Worm (Caenorhabditis elegans) whole organism, L2 larva: ENCODE data around the gene ZK829.3.
A peak's percentile ranks its signal among the peaks of the same experiment; 100 is the strongest.

Source experiments
- C34F6.9 ChIP-seq: fragments of 150-350 bp; optimal IDR thresholded peaks from 2 replicates; lab custom pipeline; 2014; ENCODE audit warnings: missing biosample characterization, missing genetic modification characterization
- F13H6.1 ChIP-seq: sonication (generic microtip); optimal IDR thresholded peaks from 2 replicates; lab custom pipeline; 2016; ENCODE audit warnings: missing genetic modification characterization, missing compliant biosample characterization
- R02D3.7 ChIP-seq: fragments of 150-350 bp; optimal IDR thresholded peaks from 2 replicates; lab custom pipeline; 2014; ENCODE audit warnings: missing biosample characterization, missing genetic modification characterization
- Y55F3AM.14 ChIP-seq: fragments of 200-800 bp; sonication (Bioruptor generic); optimal IDR thresholded peaks from 2 replicates; lab custom pipeline; 2018; ENCODE audit warnings: mild to moderate bottlenecking, missing genetic modification characterization, missing compliant biosample characterization
- ZK546.5 ChIP-seq: sonication (generic microtip); optimal IDR thresholded peaks from 2 replicates; lab custom pipeline; 2017; ENCODE audit warnings: missing biosample characterization, missing genetic modification characterization
- alr-1 ChIP-seq: fragments of 150-350 bp; optimal IDR thresholded peaks from 2 replicates; lab custom pipeline; 2014; ENCODE audit warnings: missing biosample characterization, missing genetic modification characterization
- aly-2 ChIP-seq: fragments of 150-350 bp; optimal IDR thresholded peaks from 2 replicates; lab custom pipeline; 2014; ENCODE audit warnings: missing biosample characterization, missing genetic modification characterization
- blmp-1 ChIP-seq: sonication (generic microtip); optimal IDR thresholded peaks from 2 replicates; lab custom pipeline; 2017; ENCODE audit warnings: missing genetic modification characterization, mild to moderate bottlenecking, missing compliant biosample characterization, antibody characterized with exemption, moderate library complexity; ENCODE audit not compliant: insufficient read depth
- ceh-16 ChIP-seq: fragments of 150-350 bp; optimal IDR thresholded peaks from 2 replicates; lab custom pipeline; 2014; ENCODE audit warnings: missing biosample characterization, missing genetic modification characterization
- crh-2 ChIP-seq: sonication (generic microtip); optimal IDR thresholded peaks from 2 replicates; lab custom pipeline; 2017; ENCODE audit warnings: missing biosample characterization, missing genetic modification characterization
- egl-27 ChIP-seq: sonication (generic microtip); optimal IDR thresholded peaks from 3 replicates; lab custom pipeline; 2017; ENCODE audit warnings: missing biosample characterization, missing genetic modification reagents, missing genetic modification characterization
- elt-1 ChIP-seq: fragments of 150-350 bp; optimal IDR thresholded peaks from 2 replicates; lab custom pipeline; 2014; ENCODE audit warnings: missing biosample characterization, missing genetic modification characterization
- fos-1 ChIP-seq: fragments of 150-350 bp; optimal IDR thresholded peaks from 2 replicates; lab custom pipeline; 2014; ENCODE audit warnings: missing biosample characterization, missing genetic modification characterization
- gmeb-1 ChIP-seq: fragments of 150-350 bp; optimal IDR thresholded peaks from 2 replicates; lab custom pipeline; 2014; ENCODE audit warnings: missing biosample characterization, missing genetic modification characterization
- lin-39 ChIP-seq: fragments of 150-350 bp; optimal IDR thresholded peaks from 2 replicates; lab custom pipeline; 2014; ENCODE audit warnings: missing biosample characterization, missing genetic modification reagents, missing genetic modification characterization
- lsy-2 ChIP-seq, 2 experiments: fragments of 150-350 bp in 1 of 2; sonication (generic microtip) in 1 of 2; optimal IDR thresholded peaks; 2 replicates each; lab custom pipeline; 2014 to 2017; ENCODE audit warnings: missing biosample characterization in 2 of 2, missing genetic modification characterization in 2 of 2
- mab-5 ChIP-seq: fragments of 150-350 bp; optimal IDR thresholded peaks from 2 replicates; lab custom pipeline; 2014; ENCODE audit warnings: missing biosample characterization, missing genetic modification characterization
- mbf-1 ChIP-seq: sonication (generic microtip); optimal IDR thresholded peaks from 2 replicates; lab custom pipeline; 2017; ENCODE audit warnings: missing biosample characterization, missing genetic modification characterization
- mdl-1 ChIP-seq, 2 experiments: fragments of 150-350 bp in 1 of 2; sonication (generic microtip) in 1 of 2; optimal IDR thresholded peaks; 2 replicates each; lab custom pipeline; 2017; ENCODE audit warnings: missing biosample characterization in 2 of 2, missing genetic modification characterization in 2 of 2
- nhr-12 ChIP-seq: fragments of 150-350 bp; optimal IDR thresholded peaks from 2 replicates; lab custom pipeline; 2014; ENCODE audit warnings: missing biosample characterization, missing genetic modification characterization
- nhr-129 ChIP-seq: fragments of 150-350 bp; optimal IDR thresholded peaks from 2 replicates; lab custom pipeline; 2014; ENCODE audit warnings: missing biosample characterization, missing genetic modification characterization
- nhr-21 ChIP-seq: fragments of 150-350 bp; optimal IDR thresholded peaks from 2 replicates; lab custom pipeline; 2014; ENCODE audit warnings: missing biosample characterization, missing genetic modification characterization
- nhr-237 ChIP-seq: fragments of 150-350 bp; optimal IDR thresholded peaks from 2 replicates; lab custom pipeline; 2014; ENCODE audit warnings: missing biosample characterization, missing genetic modification characterization
- nhr-25 ChIP-seq: fragments of 150-350 bp; sonication (generic microtip); optimal IDR thresholded peaks from 3 replicates; lab custom pipeline; 2014; ENCODE audit warnings: missing biosample characterization, missing genetic modification characterization
- nhr-6 ChIP-seq: fragments of 150-350 bp; optimal IDR thresholded peaks from 2 replicates; lab custom pipeline; 2014; ENCODE audit warnings: missing biosample characterization, missing genetic modification characterization
- nhr-77 ChIP-seq: fragments of 150-350 bp; optimal IDR thresholded peaks from 2 replicates; lab custom pipeline; 2014; ENCODE audit warnings: missing biosample characterization, missing genetic modification characterization
- peb-1 ChIP-seq: fragments of 150-350 bp; optimal IDR thresholded peaks from 2 replicates; lab custom pipeline; 2014; ENCODE audit warnings: missing biosample characterization, missing genetic modification characterization
- sem-4 ChIP-seq: fragments of 150-350 bp; optimal IDR thresholded peaks from 2 replicates; lab custom pipeline; 2014; ENCODE audit warnings: missing biosample characterization, missing genetic modification reagents, missing genetic modification characterization
- skn-1 ChIP-seq: sonication (generic microtip); optimal IDR thresholded peaks from 2 replicates; lab custom pipeline; 2017; ENCODE audit warnings: missing biosample characterization, missing genetic modification characterization
- sma-3 ChIP-seq: sonication (generic microtip); optimal IDR thresholded peaks from 2 replicates; lab custom pipeline; 2016; ENCODE audit warnings: missing genetic modification reagents, missing genetic modification characterization, missing compliant biosample characterization
- sma-9 ChIP-seq, 2 experiments: fragments of 150-350 bp in 1 of 2; sonication (generic microtip) in 1 of 2; optimal IDR thresholded peaks; 2 replicates each; lab custom pipeline; 2014 to 2016; ENCODE audit warnings: missing genetic modification characterization in 2 of 2, mild to moderate bottlenecking in 1 of 2, missing biosample characterization in 1 of 2, missing compliant biosample characterization in 1 of 2, missing genetic modification reagents in 1 of 2, moderate library complexity in 1 of 2
- snpc-4 ChIP-seq: fragments of 150-350 bp; optimal IDR thresholded peaks from 2 replicates; lab custom pipeline; 2014; ENCODE audit warnings: missing biosample characterization, missing genetic modification characterization
- unc-39 ChIP-seq: fragments of 150-350 bp; optimal IDR thresholded peaks from 2 replicates; lab custom pipeline; 2014; ENCODE audit warnings: missing biosample characterization, missing genetic modification characterization
- unc-62 ChIP-seq: fragments of 150-350 bp; optimal IDR thresholded peaks from 2 replicates; lab custom pipeline; 2014; ENCODE audit warnings: missing biosample characterization, missing genetic modification reagents, missing genetic modification characterization

ZK829.3 gene

DNA sequence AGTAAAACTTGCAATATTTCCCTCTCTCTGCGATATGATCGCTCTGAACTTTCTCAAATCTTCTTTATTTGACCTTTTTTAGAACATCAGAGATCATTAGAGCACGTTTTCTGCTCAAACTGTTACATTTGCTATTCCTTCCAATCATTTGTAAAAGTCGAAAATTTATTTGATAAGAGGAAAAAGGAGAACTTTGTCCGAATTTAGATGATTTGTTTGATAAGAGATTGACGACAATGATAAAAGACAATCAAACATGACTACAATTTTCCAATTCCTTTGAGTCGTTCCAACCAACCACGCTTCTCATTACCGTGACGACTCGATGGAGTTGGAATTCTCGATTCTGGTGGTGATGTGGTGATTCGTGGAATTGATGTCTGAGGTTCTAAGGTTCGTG, 27.6 kb downstream of the ZK829.3 start:
- TF ChIP-seq unc-39 (tag; lab: Kevin White, UChicago) (no peak), nhr-25 (no peak), Y55F3AM.14 (GFP tag; lab: Kevin White, UChicago) (no peak), skn-1 (no peak), gmeb-1 (tag; lab: Kevin White, UChicago) (no peak), blmp-1 (tag; lab: Kevin White, UChicago) (no peak), egl-27 (tag; lab: Kevin White, UChicago) (no peak), C34F6.9 (no peak), mdl-1 (tag; optimal IDR thresholded peaks at IDR 0.05; lab: Kevin White, UChicago) (no peak), nhr-77 (tag; lab: Kevin White, UChicago) (no peak), alr-1 (tag; lab: Kevin White, UChicago) (no peak), sma-9 (GFP tag; optimal IDR thresholded peaks at IDR 0.05; lab: Kevin White, UChicago) (peak; percentile 44), sma-9 (tag; optimal IDR thresholded peaks at IDR 0.05; lab: Kevin White, UChicago) (no peak), unc-62 (no peak), elt-1 (tag; lab: Kevin White, UChicago) (no peak), crh-2 (tag; lab: Kevin White, UChicago) (peak; percentile 39), ceh-16 (tag; lab: Kevin White, UChicago) (no peak), peb-1 (tag; lab: Kevin White, UChicago) (no peak), fos-1 (tag; lab: Kevin White, UChicago) (peak; percentile 60), nhr-237 (tag; lab: Kevin White, UChicago) (no peak), aly-2 (no peak), R02D3.7 (no peak), nhr-12 (tag; lab: Kevin White, UChicago) (no peak), nhr-6 (tag; lab: Kevin White, UChicago) (no peak), ZK546.5 (tag; lab: Kevin White, UChicago) (no peak), lsy-2 (tag; optimal IDR thresholded peaks at IDR 0.05; lab: Kevin White, UChicago) (no peak), sem-4 (no peak)

DNA sequence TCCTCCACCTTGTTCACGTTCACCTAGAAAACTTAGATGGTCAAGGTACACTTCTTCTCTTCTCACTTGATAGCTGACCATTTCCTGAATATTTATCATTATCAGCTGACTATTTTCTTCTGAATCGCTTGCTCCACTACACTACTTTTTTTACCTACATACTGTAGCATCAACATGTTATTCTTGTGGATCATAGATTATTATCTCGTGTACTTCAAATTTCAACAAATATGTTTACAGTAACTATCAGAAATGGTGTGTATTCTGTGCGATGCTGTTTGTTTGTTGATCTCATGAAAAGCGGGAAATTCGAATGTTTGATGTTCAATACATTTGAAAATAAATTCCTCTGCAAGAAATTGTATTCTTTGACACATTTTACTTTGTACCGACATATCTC, 28.6 kb downstream of the ZK829.3 start, which contains the start of gene ZK822.10:
Gene ZK822.10, plus strand, starts transcription at position 231 of the 400 bp plus-strand sequence.
- TF ChIP-seq lin-39: no peak
- peak; percentile 9 for TF ChIP-seq nhr-129
- TF ChIP-seq lsy-2 (tag; optimal IDR thresholded peaks at IDR 0.05; lab: Kevin White, UChicago): no peak
- peak; percentile 12 for TF ChIP-seq fos-1 (tag; lab: Kevin White, UChicago)
- peak; percentile 49 for TF ChIP-seq F13H6.1
- no peak for TF ChIP-seq mbf-1 (tag; lab: Kevin White, UChicago)
- peak; percentile 35 for TF ChIP-seq sma-9 (GFP tag; optimal IDR thresholded peaks at IDR 0.05; lab: Kevin White, UChicago)
- no peak for TF ChIP-seq sma-9 (tag; optimal IDR thresholded peaks at IDR 0.05; lab: Kevin White, UChicago)

DNA sequence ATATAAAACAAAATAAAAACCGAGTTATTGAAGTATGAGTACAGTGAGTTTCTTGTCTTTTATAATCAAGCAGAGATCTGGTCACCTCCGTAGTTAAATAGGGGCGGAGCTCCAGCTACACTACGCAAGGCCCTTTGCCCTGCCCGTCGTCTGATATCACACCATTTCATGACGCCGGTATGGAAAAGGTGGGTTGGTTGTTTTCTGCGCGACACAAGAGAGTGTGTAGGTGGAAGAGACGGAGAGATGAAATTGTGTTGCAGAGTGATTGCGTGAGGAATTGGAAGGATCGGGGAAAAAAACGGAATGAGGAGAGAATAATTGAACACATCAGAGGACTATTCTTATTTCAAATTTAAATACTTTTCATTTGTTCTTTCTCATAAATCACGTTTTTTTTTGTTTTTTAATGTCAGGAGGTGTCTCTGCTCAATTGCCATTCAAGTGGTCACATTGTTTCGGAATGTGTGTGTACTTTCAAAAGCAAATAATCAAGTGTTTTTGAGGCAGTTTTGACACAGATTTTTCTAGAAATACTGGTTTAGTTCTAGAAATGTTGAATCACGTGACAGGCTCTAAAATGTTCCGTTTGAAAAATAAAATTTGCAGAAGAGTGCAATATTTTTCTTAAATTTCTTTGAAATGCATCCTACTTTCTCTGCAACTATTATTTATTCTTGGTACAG, 29.6 kb downstream of the ZK829.3 start, which contains the start of gene ZK822.9:
Gene ZK822.9, plus strand, starts transcription at position 180 of the 686 bp plus-strand sequence.
- TF ChIP-seq mab-5 (tag; lab: Kevin White, UChicago) (no peak), fos-1 (tag; lab: Kevin White, UChicago) (peak; percentile 11), nhr-21 (tag; lab: Kevin White, UChicago) (peak; percentile 31), mdl-1 (tag; optimal IDR thresholded peaks at IDR 0.05; lab: Kevin White, UChicago) (peak in 1 of 2 experiments; percentile 2), sma-9 (GFP tag; optimal IDR thresholded peaks at IDR 0.05; lab: Kevin White, UChicago) (peak; percentile 31), sma-9 (tag; optimal IDR thresholded peaks at IDR 0.05; lab: Kevin White, UChicago) (peak; percentile 14), crh-2 (tag; lab: Kevin White, UChicago) (peak; percentile 3)
- TF ChIP-seq, all 48 proteins: peak for 5

DNA sequence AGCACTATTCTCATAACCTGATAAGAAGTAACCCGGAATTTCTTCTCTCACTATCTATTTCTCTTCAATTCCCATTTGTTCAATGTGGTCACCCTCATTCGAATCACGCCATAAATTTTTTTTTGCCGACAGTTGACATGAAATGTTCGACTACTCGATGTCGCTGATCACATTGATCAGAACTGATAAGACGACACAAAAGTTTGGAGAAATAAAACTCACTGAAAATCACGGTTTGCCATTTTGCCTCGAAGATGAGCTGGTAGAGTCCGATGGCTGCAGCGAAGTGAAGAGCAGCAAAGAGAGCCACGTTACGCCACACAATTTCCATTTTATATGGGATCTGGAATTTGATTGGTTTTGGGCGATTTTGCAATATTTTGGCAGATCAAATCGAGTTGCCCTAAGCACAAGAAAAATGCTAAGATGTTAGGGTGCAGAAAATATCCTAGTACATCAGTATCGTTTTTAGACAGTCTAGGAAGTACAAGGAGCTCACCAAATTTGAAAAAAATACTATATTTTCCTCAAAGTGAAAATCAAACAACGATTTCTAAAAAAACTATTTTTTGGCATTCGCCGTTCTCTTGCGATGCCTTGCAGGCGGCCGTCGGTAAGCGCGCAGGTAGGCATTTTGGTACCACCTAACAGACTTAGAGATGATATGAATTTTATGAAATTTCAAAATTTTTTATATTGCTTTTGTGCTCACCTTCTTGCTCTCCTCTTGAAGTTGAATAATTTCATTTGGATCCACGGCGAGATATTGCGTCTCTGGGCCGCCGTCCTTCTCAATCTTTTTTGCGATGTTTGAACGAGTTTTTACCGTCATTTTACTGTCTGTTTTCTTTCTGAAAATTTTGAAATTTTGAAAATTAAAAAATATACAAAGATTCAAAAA, 30.4 kb downstream of the ZK829.3 start, which contains the start of gene fat-6:
Gene fat-6, minus strand, starts transcription at position 851 of the 901 bp plus-strand sequence.
- TF ChIP-seq nhr-25: peak; percentile 3
- peak; percentile 24 for TF ChIP-seq gmeb-1 (tag; lab: Kevin White, UChicago)
- peak; percentile 53 for TF ChIP-seq nhr-21 (tag; lab: Kevin White, UChicago)
- no peak for TF ChIP-seq mab-5 (tag; lab: Kevin White, UChicago)
- peak; percentile 65 for TF ChIP-seq fos-1 (tag; lab: Kevin White, UChicago)
- peak in 1 of 2 experiments; percentile 14 for TF ChIP-seq lsy-2 (tag; optimal IDR thresholded peaks at IDR 0.05; lab: Kevin White, UChicago)
- no peak for TF ChIP-seq elt-1 (tag; lab: Kevin White, UChicago)
- TF ChIP-seq F13H6.1: peak; percentile 17
- peak; percentile 45 for TF ChIP-seq crh-2 (tag; lab: Kevin White, UChicago)
- peak; percentile 72 for TF ChIP-seq sma-9 (GFP tag; optimal IDR thresholded peaks at IDR 0.05; lab: Kevin White, UChicago)
- TF ChIP-seq sma-9 (tag; optimal IDR thresholded peaks at IDR 0.05; lab: Kevin White, UChicago): no peak
- TF ChIP-seq snpc-4 (tag; lab: Kevin White, UChicago): no peak
- TF ChIP-seq alr-1 (tag; lab: Kevin White, UChicago): no peak
- peak; percentile 36 for TF ChIP-seq sma-3 (GFP tag; lab: Kevin White, UChicago)
